Worm (Caenorhabditis elegans) whole organism, L4/young adult: Measurements from ENCODE around the gene lsm-4.

Source experiments
- W03F9.2 ChIP-seq: fragments of 150-350 bp; optimal IDR thresholded peaks from 2 replicates; lab custom pipeline; 2014; ENCODE audit warnings: missing biosample characterization, missing genetic modification characterization
- dao-5 ChIP-seq: sonication (generic microtip); optimal IDR thresholded peaks from 2 replicates; lab custom pipeline; 2016; ENCODE audit warnings: missing genotype, missing genetic modification characterization, moderate library complexity, missing compliant biosample characterization

ce11 chrII:7298197-7298682 is 45.3 kb upstream of the lsm-4 start, which contains the start of gene puf-8:
- TF ChIP-seq dao-5 (tag; lab: Kevin White, UChicago) (no peak), W03F9.2 (tag; lab: Kevin White, UChicago) (no peak)
